Worm (Caenorhabditis elegans): ENCODE measurements around the gene Y39A1A.2.

ce11 chrIII:10575320-10575719 lies 28.0 kb downstream of the Y39A1A.2 start, which contains the start of gene Y45F3A.4:
- TF ChIP-seq egl-27 (tag; optimal IDR thresholded peaks at IDR 0.05) (no peak), ama-1 (optimal IDR thresholded peaks at IDR 0.05) (no peak), nhr-23 (tag; optimal IDR thresholded peaks at IDR 0.05) (no peak), daf-12 (tag; optimal IDR thresholded peaks at IDR 0.05) (no peak), nfya-1 (tag; optimal IDR thresholded peaks at IDR 0.05; ENCODE audit: insufficient read depth) (no peak), elt-2 (tag; optimal IDR thresholded peaks at IDR 0.05) (no peak), ZK546.5 (tag; optimal IDR thresholded peaks at IDR 0.05) (no peak), nhr-237 (tag; optimal IDR thresholded peaks at IDR 0.05) (no peak), ztf-11 (tag; optimal IDR thresholded peaks at IDR 0.05) (no peak), snpc-4 (tag; optimal IDR thresholded peaks at IDR 0.05) (no peak), lin-39 (tag; optimal IDR thresholded peaks at IDR 0.05) (no peak)
